Worm (Caenorhabditis elegans): ENCODE measurements around the gene lrx-1.

ce11 chrV:12208678-12209077, 43.7 kb upstream of the lrx-1 start:
- TF ChIP-seq R02D3.7 (tag; optimal IDR thresholded peaks at IDR 0.05) (no peak), zfp-2 (tag; optimal IDR thresholded peaks at IDR 0.05) (no peak), ztf-7 (tag; optimal IDR thresholded peaks at IDR 0.05) (no peak), nhr-25 (tag; optimal IDR thresholded peaks at IDR 0.05; ENCODE audit: borderline replicate concordance, insufficient read depth) (no peak), lsy-2 (tag; optimal IDR thresholded peaks at IDR 0.05) (no peak), skn-1 (tag; optimal IDR thresholded peaks at IDR 0.05) (no peak), nhr-102 (tag; optimal IDR thresholded peaks at IDR 0.05) (no peak), ama-1 (optimal IDR thresholded peaks at IDR 0.05) (no peak), ZK546.5 (tag; optimal IDR thresholded peaks at IDR 0.05) (no peak), ZK337.2 (GFP tag; IDR thresholded peaks at IDR 0.05) (no peak), nhr-11 (tag; optimal IDR thresholded peaks at IDR 0.05) (no peak)
